1 fruit fly cellular context compared by ENCODE assay signal in genomic region chr3L:3179474-3179873, dm6.
A peak's percentile ranks its signal among the peaks of the same experiment; 100 is the strongest.
TF ChIP-seq lines count a peak whose summit lies in the region.

No protein-coding gene starts in this region.

TF ChIP-seq in whole organism, embryonic, 481 proteins besides CTCF, POLR2A, EP300 and RAD21 (continued from another document and continues in another):
- TF ChIP-seq trem (tag; optimal IDR thresholded peaks at IDR 0.05; lab: Kevin White, UChicago): peak; percentile 87
- peak; percentile 74 for TF ChIP-seq jumu (GFP tag; optimal IDR thresholded peaks at IDR 0.05; lab: Kevin White, UChicago)
- no peak for TF ChIP-seq CG7745 (tag; optimal IDR thresholded peaks at IDR 0.05; lab: Kevin White, UChicago)
- TF ChIP-seq bigmax (GFP tag; optimal IDR thresholded peaks at IDR 0.05; lab: Kevin White, UChicago): peak; percentile 19
- no peak for TF ChIP-seq CkIIα-i1 (GFP tag; IDR thresholded peaks at IDR 0.05; lab: Robert Waterston, UW)
- TF ChIP-seq chif (GFP tag; optimal IDR thresholded peaks at IDR 0.05; lab: Kevin White, UChicago): peak; percentile 69 to 87
- peak; percentile 56; the same call in 1 of the 2 replicates for TF ChIP-seq CG1024 (GFP tag; IDR thresholded peaks at IDR 0.05; lab: Robert Waterston, UW)
- no peak for TF ChIP-seq sqz (GFP tag; optimal IDR thresholded peaks at IDR 0.05; lab: Kevin White, UChicago)
- peak; percentile 80 for TF ChIP-seq fd3F (GFP tag; optimal IDR thresholded peaks at IDR 0.05; lab: Kevin White, UChicago)
- TF ChIP-seq onecut (GFP tag; IDR thresholded peaks at IDR 0.05; lab: Robert Waterston, UW): peak; percentile 80
- peak; percentile 66 for TF ChIP-seq CG3407 (GFP tag; optimal IDR thresholded peaks at IDR 0.05; lab: Kevin White, UChicago)
- TF ChIP-seq sima (GFP tag; optimal IDR thresholded peaks at IDR 0.05; lab: Kevin White, UChicago): no peak
- no peak for TF ChIP-seq insv (GFP tag; optimal IDR thresholded peaks at IDR 0.05; lab: Kevin White, UChicago)
- peak; percentile 61 for TF ChIP-seq CG1647 (GFP tag; optimal IDR thresholded peaks at IDR 0.05; lab: Kevin White, UChicago)
- peak; percentile 78 for TF ChIP-seq Optix (GFP tag; IDR thresholded peaks at IDR 0.05; lab: Robert Waterston, UW)
- TF ChIP-seq grn (GFP tag; optimal IDR thresholded peaks at IDR 0.05; lab: Kevin White, UChicago): no peak
- TF ChIP-seq mld (GFP tag; IDR thresholded peaks at IDR 0.05; lab: Robert Waterston, UW; ENCODE audit: partially characterized antibody): no peak
- peak; percentile 82 for TF ChIP-seq CG6854 (GFP tag; optimal IDR thresholded peaks at IDR 0.05; lab: Kevin White, UChicago)
- peak; percentile 94 for TF ChIP-seq CG11695 (GFP tag; IDR thresholded peaks at IDR 0.05; lab: Robert Waterston, UW)
- TF ChIP-seq wor (GFP tag; IDR thresholded peaks at IDR 0.05; lab: Robert Waterston, UW): peak; percentile 58
- no peak for TF ChIP-seq HmgD (GFP tag; optimal IDR thresholded peaks at IDR 0.05; lab: Kevin White, UChicago)
- peak; percentile 76 for TF ChIP-seq CG30431 (GFP tag; optimal IDR thresholded peaks at IDR 0.05; lab: Kevin White, UChicago)
- TF ChIP-seq mam (GFP tag; optimal IDR thresholded peaks at IDR 0.05; lab: Kevin White, UChicago): peak; percentile 88
- TF ChIP-seq CG14441 (GFP tag; IDR thresholded peaks at IDR 0.05; lab: Robert Waterston, UW): peak; percentile 93
- TF ChIP-seq CG11398 (GFP tag; optimal IDR thresholded peaks at IDR 0.05; lab: Kevin White, UChicago): peak; percentile 24
- TF ChIP-seq CG31224 (GFP tag; IDR thresholded peaks at IDR 0.05; lab: Robert Waterston, UW): peak; percentile 82
- peak; percentile 76 for TF ChIP-seq MBD-R2 (GFP tag; IDR thresholded peaks at IDR 0.05; lab: Robert Waterston, UW)
- TF ChIP-seq lab (GFP tag; optimal IDR thresholded peaks at IDR 0.05; lab: Kevin White, UChicago): peak; percentile 94
- TF ChIP-seq CG9437 (GFP tag; optimal IDR thresholded peaks at IDR 0.05; lab: Kevin White, UChicago): peak; percentile 63
- TF ChIP-seq CG10431 (GFP tag; optimal IDR thresholded peaks at IDR 0.05; lab: Kevin White, UChicago): peak; percentile 11
- TF ChIP-seq twi (tag; optimal IDR thresholded peaks at IDR 0.05; lab: Kevin White, UChicago): no peak
- TF ChIP-seq D19B (GFP tag; optimal IDR thresholded peaks at IDR 0.05; lab: Kevin White, UChicago): peak; percentile 83
- TF ChIP-seq CoRest (tag; optimal IDR thresholded peaks at IDR 0.05; lab: Kevin White, UChicago): no peak
- no peak for TF ChIP-seq Kr (GFP tag; optimal IDR thresholded peaks at IDR 0.05; lab: Kevin White, UChicago)
- TF ChIP-seq CG7556 (GFP tag; optimal IDR thresholded peaks at IDR 0.05; lab: Kevin White, UChicago): peak; percentile 88
- peak; percentile 53 for TF ChIP-seq Bdp1 (GFP tag; optimal IDR thresholded peaks at IDR 0.05; lab: Kevin White, UChicago)
- TF ChIP-seq CG11504 (tag; optimal IDR thresholded peaks at IDR 0.05; lab: Kevin White, UChicago): no peak
- TF ChIP-seq CG12219 (GFP tag; optimal IDR thresholded peaks at IDR 0.05; lab: Kevin White, UChicago): peak; percentile 86
- no peak for TF ChIP-seq dmrt99B (tag; optimal IDR thresholded peaks at IDR 0.05; lab: Kevin White, UChicago)
- peak; percentile 81 for TF ChIP-seq CG15011 (GFP tag; optimal IDR thresholded peaks at IDR 0.05; lab: Kevin White, UChicago)
- TF ChIP-seq dimm (GFP tag; IDR thresholded peaks at IDR 0.05; lab: Robert Waterston, UW): peak; percentile 43; the same call in 1 of the 2 replicates
- TF ChIP-seq CG11085 (GFP tag; IDR thresholded peaks at IDR 0.05; lab: Robert Waterston, UW): peak; percentile 79
- TF ChIP-seq fru (optimal IDR thresholded peaks at IDR 0.05; lab: Kevin White, UChicago): no peak
- TF ChIP-seq tll (GFP tag; optimal IDR thresholded peaks at IDR 0.05; lab: Kevin White, UChicago): no peak
- peak; percentile 87 for TF ChIP-seq Oli (tag; optimal IDR thresholded peaks at IDR 0.05; lab: Kevin White, UChicago)
- peak; percentile 81 for TF ChIP-seq NfI (GFP tag; optimal IDR thresholded peaks at IDR 0.05; lab: Kevin White, UChicago)
- TF ChIP-seq CG13775 (GFP tag; optimal IDR thresholded peaks at IDR 0.05; lab: Kevin White, UChicago): peak; percentile 78
- peak; percentile 41 for TF ChIP-seq luna (GFP tag; optimal IDR thresholded peaks at IDR 0.05; lab: Kevin White, UChicago)
- no peak for TF ChIP-seq CG4282 (GFP tag; optimal IDR thresholded peaks at IDR 0.05; lab: Kevin White, UChicago)
- peak; percentile 97 for TF ChIP-seq sens (GFP tag; lab: Kevin White, UChicago)
- TF ChIP-seq CG31365 (tag; optimal IDR thresholded peaks at IDR 0.05; lab: Kevin White, UChicago): peak; percentile 72
- peak; percentile 54 for TF ChIP-seq pho (GFP tag; optimal IDR thresholded peaks at IDR 0.05; lab: Kevin White, UChicago)
- no peak for TF ChIP-seq Doc3 (GFP tag; IDR thresholded peaks at IDR 0.05; lab: Robert Waterston, UW; ENCODE audit: partially characterized antibody)
- TF ChIP-seq CG4854 (GFP tag; optimal IDR thresholded peaks at IDR 0.05; lab: Kevin White, UChicago): peak; percentile 85
- TF ChIP-seq danr (GFP tag; IDR thresholded peaks at IDR 0.05; lab: Robert Waterston, UW): peak; percentile 75
- peak; percentile 90 for TF ChIP-seq CG1603 (tag; optimal IDR thresholded peaks at IDR 0.05; lab: Kevin White, UChicago)
- peak; percentile 51 for TF ChIP-seq CG7928 (GFP tag; optimal IDR thresholded peaks at IDR 0.05; lab: Kevin White, UChicago)
- peak; percentile 86 for TF ChIP-seq Sox102F (GFP tag; optimal IDR thresholded peaks at IDR 0.05; lab: Kevin White, UChicago)
- peak; percentile 43 for TF ChIP-seq fu2 (GFP tag; optimal IDR thresholded peaks at IDR 0.05; lab: Kevin White, UChicago)
- TF ChIP-seq sisA (GFP tag; IDR thresholded peaks at IDR 0.05; lab: Robert Waterston, UW): peak; percentile 84
- TF ChIP-seq H15 (GFP tag; IDR thresholded peaks at IDR 0.05; lab: Robert Waterston, UW): peak; percentile 89
- peak; percentile 80 for TF ChIP-seq CG12744 (GFP tag; optimal IDR thresholded peaks at IDR 0.05; lab: Kevin White, UChicago)
- TF ChIP-seq CG1233 (GFP tag; optimal IDR thresholded peaks at IDR 0.05; lab: Kevin White, UChicago): peak; percentile 89
- no peak for TF ChIP-seq chinmo (GFP tag; IDR thresholded peaks at IDR 0.05; lab: Robert Waterston, UW; ENCODE audit: partially characterized antibody)
- TF ChIP-seq CG11560 (tag; IDR thresholded peaks at IDR 0.05; lab: Robert Waterston, UW): peak; percentile 70; the same call in 2 of the 3 replicates
- TF ChIP-seq Fer3 (tag; optimal IDR thresholded peaks at IDR 0.05; lab: Kevin White, UChicago): peak; percentile 89
- peak; percentile 23; the same call in 1 of the 3 replicates for TF ChIP-seq jigr1 (GFP tag; IDR thresholded peaks at IDR 0.05; lab: Robert Waterston, UW)
- TF ChIP-seq kay (GFP tag; optimal IDR thresholded peaks at IDR 0.05; lab: Kevin White, UChicago): peak; percentile 74
- peak; percentile 53; the same call in 1 of the 2 replicates for TF ChIP-seq sens-2 (GFP tag; IDR thresholded peaks at IDR 0.05; lab: Robert Waterston, UW)
- TF ChIP-seq CG12659 (GFP tag; optimal IDR thresholded peaks at IDR 0.05; lab: Kevin White, UChicago): peak; percentile 81
- peak; percentile 99 for TF ChIP-seq CG11696 (GFP tag; IDR thresholded peaks at IDR 0.05; lab: Robert Waterston, UW)
- TF ChIP-seq zf30C (GFP tag; optimal IDR thresholded peaks at IDR 0.05; lab: Kevin White, UChicago): no peak
- TF ChIP-seq bcd (GFP tag; optimal IDR thresholded peaks at IDR 0.05; lab: Kevin White, UChicago): peak; percentile 88
- TF ChIP-seq trh (GFP tag; optimal IDR thresholded peaks at IDR 0.05; lab: Kevin White, UChicago): peak; percentile 38
- TF ChIP-seq cwo (GFP tag; optimal IDR thresholded peaks at IDR 0.05; lab: Kevin White, UChicago): peak; percentile 85
- peak; percentile 91 for TF ChIP-seq CG15269 (tag; optimal IDR thresholded peaks at IDR 0.05; lab: Kevin White, UChicago)
- no peak for TF ChIP-seq h (optimal IDR thresholded peaks at IDR 0.05; lab: Kevin White, UChicago)
- no peak for TF ChIP-seq Bgb (GFP tag; IDR thresholded peaks at IDR 0.05; lab: Robert Waterston, UW; ENCODE audit: partially characterized antibody)
- TF ChIP-seq slp2 (GFP tag; optimal IDR thresholded peaks at IDR 0.05; lab: Kevin White, UChicago): peak; percentile 70
- peak; percentile 61 for TF ChIP-seq CG8089 (GFP tag; optimal IDR thresholded peaks at IDR 0.05; lab: Kevin White, UChicago)
- peak; percentile 74 for TF ChIP-seq CG4404 (GFP tag; IDR thresholded peaks at IDR 0.05; lab: Robert Waterston, UW)
- peak; percentile 90 for TF ChIP-seq CG16779 (GFP tag; IDR thresholded peaks at IDR 0.05; lab: Robert Waterston, UW)
- TF ChIP-seq stwl (tag; optimal IDR thresholded peaks at IDR 0.05; lab: Kevin White, UChicago): no peak
- peak; percentile 75 for TF ChIP-seq CG6272 (GFP tag; IDR thresholded peaks at IDR 0.05; lab: Robert Waterston, UW)
- no peak for TF ChIP-seq CG17568 (GFP tag; optimal IDR thresholded peaks at IDR 0.05; lab: Kevin White, UChicago)
- TF ChIP-seq grau (tag; optimal IDR thresholded peaks at IDR 0.05; lab: Kevin White, UChicago): peak; percentile 87
- peak; percentile 88 for TF ChIP-seq chm (GFP tag; IDR thresholded peaks at IDR 0.05; lab: Robert Waterston, UW)
- no peak for TF ChIP-seq zen2 (GFP tag; IDR thresholded peaks at IDR 0.05; lab: Robert Waterston, UW; ENCODE audit: partially characterized antibody)
- peak; percentile 68 for TF ChIP-seq tup (GFP tag; optimal IDR thresholded peaks at IDR 0.05; lab: Kevin White, UChicago)
- peak; percentile 30 for TF ChIP-seq Elba2 (GFP tag; optimal IDR thresholded peaks at IDR 0.05; lab: Kevin White, UChicago)
- no peak for TF ChIP-seq Dp (GFP tag; optimal IDR thresholded peaks at IDR 0.05; lab: Kevin White, UChicago)
- TF ChIP-seq bab2 (GFP tag; optimal IDR thresholded peaks at IDR 0.05; lab: Kevin White, UChicago): peak; percentile 88
- TF ChIP-seq Sin3A (optimal IDR thresholded peaks at IDR 0.05; lab: Kevin White, UChicago): no peak
- TF ChIP-seq mirr (GFP tag; optimal IDR thresholded peaks at IDR 0.05; lab: Kevin White, UChicago): peak; percentile 53
- no peak for TF ChIP-seq bbx (GFP tag; IDR thresholded peaks at IDR 0.05; lab: Robert Waterston, UW; ENCODE audit: partially characterized antibody)
- TF ChIP-seq Hey (tag; optimal IDR thresholded peaks at IDR 0.05; lab: Kevin White, UChicago): no peak
- peak; percentile 82 for TF ChIP-seq Camta (GFP tag; optimal IDR thresholded peaks at IDR 0.05; lab: Kevin White, UChicago)
- peak; percentile 77 for TF ChIP-seq Dip3 (GFP tag; optimal IDR thresholded peaks at IDR 0.05; lab: Kevin White, UChicago)
- peak; percentile 93 for TF ChIP-seq Meics (GFP tag; optimal IDR thresholded peaks at IDR 0.05; lab: Kevin White, UChicago)
- peak in 1 of 2 experiments; percentile 2 for TF ChIP-seq crp (GFP tag; optimal IDR thresholded peaks at IDR 0.05; lab: Kevin White, UChicago)
- TF ChIP-seq az2 (GFP tag; optimal IDR thresholded peaks at IDR 0.05; lab: Kevin White, UChicago): peak; percentile 83
- peak; percentile 83 for TF ChIP-seq CG10267 (tag; optimal IDR thresholded peaks at IDR 0.05; lab: Kevin White, UChicago)
- no peak for TF ChIP-seq knrl (GFP tag; IDR thresholded peaks at IDR 0.05; lab: Robert Waterston, UW; ENCODE audit: partially characterized antibody)
- TF ChIP-seq CG3995 (GFP tag; optimal IDR thresholded peaks at IDR 0.05; lab: Kevin White, UChicago): peak; percentile 52
- no peak for TF ChIP-seq abd-A (tag; optimal IDR thresholded peaks at IDR 0.05; lab: Kevin White, UChicago)
- peak; percentile 71 for TF ChIP-seq CG8765 (GFP tag; IDR thresholded peaks at IDR 0.05; lab: Robert Waterston, UW)
- TF ChIP-seq CG9797 (GFP tag; optimal IDR thresholded peaks at IDR 0.05; lab: Kevin White, UChicago): no peak
- TF ChIP-seq croc (GFP tag; conservative IDR thresholded peaks at IDR 0.05; lab: Robert Waterston, UW): peak; percentile 83
- no peak for TF ChIP-seq hb (GFP tag; IDR thresholded peaks at IDR 0.05; lab: Robert Waterston, UW; ENCODE audit: partially characterized antibody)
- no peak for TF ChIP-seq Neu2 (GFP tag; optimal IDR thresholded peaks at IDR 0.05; lab: Kevin White, UChicago; ENCODE audit: borderline replicate concordance)
- TF ChIP-seq nmo (GFP tag; optimal IDR thresholded peaks at IDR 0.05; lab: Kevin White, UChicago): peak; percentile 80
- TF ChIP-seq Eip74EF (GFP tag; optimal IDR thresholded peaks at IDR 0.05; lab: Kevin White, UChicago): no peak
- TF ChIP-seq zfh2 (GFP tag; optimal IDR thresholded peaks at IDR 0.05; lab: Kevin White, UChicago): peak; percentile 74
- peak; percentile 86 for TF ChIP-seq Spps (tag; optimal IDR thresholded peaks at IDR 0.05; lab: Kevin White, UChicago)
- peak; percentile 25 for TF ChIP-seq fd102C (GFP tag; optimal IDR thresholded peaks at IDR 0.05; lab: Kevin White, UChicago)
- TF ChIP-seq disco-r (GFP tag; optimal IDR thresholded peaks at IDR 0.05; lab: Kevin White, UChicago): peak; percentile 79
- no peak for TF ChIP-seq p53 (GFP tag; optimal IDR thresholded peaks at IDR 0.05; lab: Kevin White, UChicago)
- peak; percentile 45 for TF ChIP-seq Fer2 (tag; optimal IDR thresholded peaks at IDR 0.05; lab: Kevin White, UChicago)
- TF ChIP-seq Trl (optimal IDR thresholded peaks at IDR 0.05; lab: Kevin White, UChicago): no peak
- peak; percentile 89 for TF ChIP-seq Trl (GFP tag; optimal IDR thresholded peaks at IDR 0.05; lab: Kevin White, UChicago)
- peak; percentile 81; the same call in 2 of the 3 replicates for TF ChIP-seq C15 (GFP tag; IDR thresholded peaks at IDR 0.05; lab: Robert Waterston, UW)
- no peak for TF ChIP-seq CG16813 (GFP tag; IDR thresholded peaks at IDR 0.05; lab: Robert Waterston, UW; ENCODE audit: partially characterized antibody)
- TF ChIP-seq vvl (GFP tag; IDR thresholded peaks at IDR 0.05; lab: Robert Waterston, UW): peak; percentile 94
- peak; percentile 92 for TF ChIP-seq CG7839 (tag; optimal IDR thresholded peaks at IDR 0.05; lab: Kevin White, UChicago)
- TF ChIP-seq NC2β (GFP tag; optimal IDR thresholded peaks at IDR 0.05; lab: Kevin White, UChicago): peak; percentile 52
- peak; percentile 70 for TF ChIP-seq CG12104 (GFP tag; optimal IDR thresholded peaks at IDR 0.05; lab: Kevin White, UChicago)
- peak; percentile 48 for TF ChIP-seq wek (GFP tag; optimal IDR thresholded peaks at IDR 0.05; lab: Kevin White, UChicago)
- peak; percentile 61 for TF ChIP-seq CG12942 (GFP tag; optimal IDR thresholded peaks at IDR 0.05; lab: Kevin White, UChicago)
- TF ChIP-seq bsh (GFP tag; optimal IDR thresholded peaks at IDR 0.05; lab: Kevin White, UChicago): peak; percentile 71 to 90
- TF ChIP-seq CG6683 (GFP tag; optimal IDR thresholded peaks at IDR 0.05; lab: Kevin White, UChicago): peak; percentile 79
- peak; percentile 79 for TF ChIP-seq CG8359 (GFP tag; optimal IDR thresholded peaks at IDR 0.05; lab: Kevin White, UChicago; ENCODE audit: borderline replicate concordance)
- peak; percentile 56 for TF ChIP-seq Jarid2 (GFP tag; optimal IDR thresholded peaks at IDR 0.05; lab: Kevin White, UChicago)
